Worm (Caenorhabditis elegans) whole organism, dauer: ENCODE data around the gene ciao-2B.

Source experiments
- unc-62 ChIP-seq: sonication (generic microtip); optimal IDR thresholded peaks from 2 replicates; lab custom pipeline; 2017; ENCODE audit warnings: missing biosample characterization, missing genetic modification reagents, missing genetic modification characterization

Gene ciao-2B

DNA sequence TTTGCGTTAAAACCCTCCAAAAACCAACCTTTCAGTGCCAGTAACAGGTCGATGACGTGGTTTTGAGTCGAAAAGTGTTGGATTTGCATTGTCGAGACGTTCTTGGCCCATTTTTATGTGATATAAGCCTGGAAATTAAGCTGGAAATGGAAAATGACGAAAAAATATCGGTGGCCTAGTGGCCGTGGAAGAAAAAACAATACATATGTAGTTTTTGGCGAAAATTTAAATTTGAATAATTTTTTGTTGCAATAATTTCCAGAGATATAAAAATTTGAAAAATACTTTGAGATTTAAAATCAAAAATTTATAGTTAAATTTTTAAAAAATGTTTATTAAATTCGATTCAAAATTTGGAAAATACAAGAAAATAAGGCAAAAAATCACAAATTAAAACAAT, at the start of gene ciao-2B:
Gene ciao-2B (minus strand): TSS at position 130 of the 400 bp plus-strand sequence.
- no peak for TF ChIP-seq unc-62 (GFP tag; lab: Kevin White, UChicago)

DNA sequence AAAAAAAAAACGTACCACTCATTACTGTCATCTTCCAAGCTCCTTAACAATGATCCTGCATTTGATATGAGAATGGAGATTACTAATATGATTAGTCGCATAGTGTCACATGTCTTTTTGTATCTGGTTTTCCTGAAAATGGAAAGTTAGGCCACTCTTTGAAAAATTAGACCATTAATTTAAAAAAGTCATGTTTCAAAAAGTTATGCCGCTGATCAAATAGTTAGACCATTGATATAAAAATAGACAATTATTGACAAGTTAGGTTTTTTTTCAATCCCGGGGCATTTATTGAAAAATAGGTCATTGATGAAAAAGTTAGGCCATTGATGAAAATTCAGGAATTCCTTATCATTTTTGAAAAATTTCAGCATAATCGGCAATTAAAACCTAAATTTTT, 44.7 kb upstream of the ciao-2B start, which contains the start of gene acc-4:
Gene acc-4 (minus strand): TSS at position 101 of the 400 bp plus-strand sequence.
- no peak for TF ChIP-seq unc-62 (GFP tag; lab: Kevin White, UChicago)

DNA sequence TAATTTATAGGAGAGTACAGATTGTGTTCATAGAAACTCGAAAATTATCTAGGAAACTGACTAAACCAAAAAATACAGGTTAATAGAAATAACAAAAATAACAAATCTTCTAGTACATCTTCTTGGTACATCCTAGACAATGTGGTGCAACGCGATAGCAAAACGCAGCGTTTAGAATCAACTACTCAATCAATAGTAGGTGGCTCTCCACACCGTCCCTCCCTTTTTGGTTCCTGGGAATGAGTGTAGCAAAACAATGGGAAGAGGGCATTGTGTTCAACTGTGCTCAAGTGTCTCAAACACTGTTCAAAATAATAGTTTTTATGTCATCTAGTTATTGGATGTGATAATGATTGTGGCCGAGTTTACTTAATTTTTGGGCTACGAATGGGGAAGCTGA, 37.3 kb upstream of the ciao-2B start, which contains the start of gene T27E9.6:
Gene T27E9.6 (minus strand): TSS at position 101 of the 400 bp plus-strand sequence.
- TF ChIP-seq unc-62 (GFP tag; lab: Kevin White, UChicago), result no peak

ce11 chrIII:13474482-13474881, 35.1 kb upstream of the ciao-2B start:
- no peak for TF ChIP-seq unc-62 (GFP tag; lab: Kevin White, UChicago)

- TF ChIP-seq unc-62 (GFP tag; lab: Kevin White, UChicago), result no peak
Measured at ce11 chrIII:13471504-13471903, 32.2 kb upstream of the ciao-2B start, which contains the start of gene pssy-2. Gene pssy-2, plus strand, starts transcription at chrIII:13471804.

DNA sequence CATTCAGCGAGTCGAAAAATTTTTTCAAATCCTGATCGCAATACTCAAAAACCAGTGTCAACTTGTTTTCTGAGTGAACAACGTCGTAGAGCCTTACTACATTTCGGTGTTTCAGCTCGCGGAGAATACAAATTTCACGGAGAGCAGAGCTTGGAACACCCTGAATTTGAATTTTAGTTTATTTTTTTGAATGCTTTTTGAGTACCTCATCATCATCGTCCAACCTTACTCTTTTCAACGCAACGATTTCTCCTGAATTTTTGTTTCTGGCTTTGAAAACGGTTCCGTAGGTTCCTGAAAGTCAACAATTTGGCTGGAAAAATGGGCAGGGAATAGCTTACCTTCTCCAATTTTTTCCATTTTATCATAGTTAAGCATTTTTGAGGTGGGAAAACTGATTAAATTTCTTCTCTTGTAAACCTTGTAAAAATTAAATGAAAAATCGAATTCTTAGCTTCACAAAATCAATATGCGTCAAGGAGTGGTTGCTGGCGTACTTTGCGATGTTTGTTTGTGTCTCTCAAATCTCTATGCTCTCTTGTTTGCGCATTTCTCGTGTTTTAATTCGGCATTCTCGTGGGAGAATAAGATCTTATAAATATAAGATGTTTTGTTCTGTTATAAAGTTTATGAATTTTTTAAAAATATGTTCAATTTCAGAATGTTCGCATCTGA, 26.7 kb upstream of the ciao-2B start, which contains the start of gene cdk-5:
Gene cdk-5 (minus strand): TSS at position 425 of the 675 bp plus-strand sequence.
- no peak for TF ChIP-seq unc-62 (GFP tag; lab: Kevin White, UChicago)

ce11 chrIII:13464493-13465362, 25.4 kb upstream of the ciao-2B start, which contains the start of gene kel-3:
Gene kel-3, plus strand, starts transcription at chrIII:13464820.
- no peak for TF ChIP-seq unc-62 (GFP tag; lab: Kevin White, UChicago)

DNA sequence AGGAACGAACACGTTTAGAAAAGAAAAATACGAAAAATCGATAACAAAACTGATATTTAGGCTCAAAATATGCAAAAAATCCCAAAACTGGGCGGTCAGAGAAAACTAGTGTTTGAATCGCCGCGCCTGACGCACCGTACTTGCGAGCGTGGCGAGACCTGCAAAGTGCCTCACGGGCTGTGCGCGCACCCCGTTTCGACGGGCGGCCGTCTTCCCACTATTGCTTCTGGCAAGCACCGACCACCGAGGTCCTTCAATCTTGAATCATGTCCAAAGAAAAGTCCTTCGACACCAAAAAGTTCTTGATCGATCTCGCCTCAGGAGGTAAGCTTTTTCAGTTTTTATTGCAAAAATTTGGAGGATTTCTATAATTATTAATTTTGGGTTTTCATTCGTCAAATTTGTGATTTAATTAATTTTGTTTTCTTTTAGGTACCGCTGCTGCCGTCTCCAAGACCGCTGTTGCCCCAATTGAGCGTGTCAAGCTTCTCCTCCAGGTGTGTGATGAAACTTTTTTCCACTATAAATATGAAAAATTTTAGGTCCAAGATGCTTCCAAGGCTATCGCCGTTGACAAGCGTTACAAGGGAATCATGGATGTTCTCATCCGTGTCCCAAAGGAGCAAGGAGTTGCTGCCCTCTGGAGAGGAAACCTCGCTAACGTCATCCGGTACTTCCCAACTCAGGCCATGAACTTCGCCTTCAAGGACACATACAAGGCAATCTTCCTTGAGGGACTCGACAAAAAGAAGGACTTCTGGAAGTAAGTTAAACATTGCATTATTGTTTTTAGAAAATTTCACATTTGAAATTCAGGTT, 23.8 kb upstream of the ciao-2B start, which contains the start of gene ant-1.1:
Gene ant-1.1 (plus strand): TSS at position 199 of the 819 bp plus-strand sequence.
- no peak for TF ChIP-seq unc-62 (GFP tag; lab: Kevin White, UChicago)

DNA sequence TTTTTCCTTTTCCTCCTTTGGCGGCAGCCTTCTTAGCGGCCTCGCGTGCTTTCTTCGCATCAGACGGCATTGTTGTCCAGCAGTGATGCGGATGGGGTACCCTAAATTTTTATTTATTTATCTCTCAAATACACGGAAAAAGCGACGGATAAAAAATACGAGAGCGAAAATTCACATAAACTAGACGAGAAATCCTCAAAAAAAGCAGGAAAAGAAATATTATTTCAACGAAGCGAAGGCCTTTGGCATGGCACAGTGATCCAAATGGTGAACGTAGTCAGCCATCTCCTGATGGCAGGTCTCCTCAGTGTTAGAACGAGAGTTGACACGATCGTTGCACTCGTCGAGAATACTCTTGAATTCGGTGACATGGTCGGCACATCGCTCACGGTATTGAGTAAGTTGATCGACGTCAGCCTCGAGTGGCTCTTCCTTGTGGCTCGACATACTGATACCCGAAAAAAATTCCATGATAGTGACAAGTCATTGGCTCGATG, 22.8 kb upstream of the ciao-2B start, which contains the start of the genes abcf-2 and T27E9.2:
Gene abcf-2 (minus strand): TSS at position 101 of the 497 bp plus-strand sequence.
Gene T27E9.2 (minus strand): TSS at position 447 of the 497 bp plus-strand sequence.
- no peak for TF ChIP-seq unc-62 (GFP tag; lab: Kevin White, UChicago)

- no peak for TF ChIP-seq unc-62 (GFP tag; lab: Kevin White, UChicago)
Measured at ce11 chrIII:13461535-13461934, 22.2 kb upstream of the ciao-2B start.

DNA sequence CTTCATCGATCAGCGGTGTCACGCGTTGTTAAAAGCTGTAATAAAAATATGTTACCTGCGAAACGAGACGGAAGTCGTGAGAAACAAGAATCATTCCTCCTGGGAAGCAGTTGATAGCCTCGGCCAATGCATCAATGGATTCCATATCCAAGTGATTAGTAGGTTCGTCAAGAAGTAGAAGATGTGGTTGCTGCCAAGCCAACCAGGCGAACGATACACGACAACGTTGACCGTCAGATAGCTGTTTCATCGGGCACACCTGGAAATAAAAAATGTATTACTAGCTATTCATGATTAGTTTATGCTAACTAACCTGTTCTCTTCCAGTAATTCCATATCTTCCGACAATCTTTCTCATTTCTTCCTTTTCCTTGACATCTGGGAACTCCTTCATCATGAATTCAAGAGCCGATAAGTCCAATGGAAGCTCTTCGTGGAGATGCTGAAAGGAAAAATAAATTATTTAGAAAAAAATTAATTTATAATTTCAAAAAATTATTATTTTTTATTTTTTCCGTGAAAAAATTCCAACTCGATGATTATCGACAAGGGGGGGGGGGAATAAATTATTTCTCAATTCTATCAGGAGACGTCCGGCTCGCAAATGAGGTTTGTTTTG, 19.7 kb upstream of the ciao-2B start, which contains the start of gene tag-164:
Gene tag-164 (plus strand): TSS at position 569 of the 619 bp plus-strand sequence.
- no peak for TF ChIP-seq unc-62 (GFP tag; lab: Kevin White, UChicago)

DNA sequence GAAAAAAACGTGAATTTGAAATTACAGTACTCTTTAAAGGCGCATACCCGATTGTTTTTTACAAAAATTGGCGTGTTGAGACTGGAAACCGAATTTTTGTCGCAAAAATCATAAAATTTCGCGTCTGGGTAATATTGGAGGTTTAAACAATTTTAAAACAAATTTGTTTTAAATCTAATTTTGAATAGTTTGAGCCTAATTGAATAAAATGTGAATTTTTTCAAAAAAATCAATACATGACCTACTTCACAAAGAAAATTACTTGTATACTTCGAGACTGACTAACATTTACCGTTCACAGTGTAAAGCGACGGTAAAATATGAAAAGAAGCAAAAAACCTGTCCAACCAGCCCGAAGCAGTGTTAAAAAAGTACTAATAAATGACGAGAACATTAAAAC, 18.0 kb upstream of the ciao-2B start:
- TF ChIP-seq unc-62 (GFP tag; lab: Kevin White, UChicago), result no peak

ce11 chrIII:13455816-13456215, 16.5 kb upstream of the ciao-2B start:
- TF ChIP-seq unc-62 (GFP tag; lab: Kevin White, UChicago), result no peak

DNA sequence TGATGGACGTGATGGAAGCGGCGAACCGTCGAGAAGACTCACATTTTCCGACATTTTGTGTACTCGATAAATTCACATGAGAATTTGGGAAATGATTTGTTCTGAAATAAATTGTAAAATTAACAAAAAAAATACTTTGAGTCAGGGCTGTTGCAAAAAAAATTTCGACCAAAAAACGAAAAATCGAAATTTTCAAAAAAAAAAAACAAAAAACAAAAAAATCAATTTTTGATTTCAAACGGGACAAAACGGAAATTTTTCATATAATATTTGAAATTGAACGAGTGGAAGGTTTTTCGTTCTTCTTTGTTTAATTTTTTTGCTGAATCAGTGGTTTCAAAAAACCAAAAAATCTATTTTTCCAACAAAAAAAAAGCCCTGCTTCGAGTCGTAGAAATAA, 15.9 kb upstream of the ciao-2B start, which contains the start of gene cua-1:
Gene cua-1 (minus strand): TSS at position 101 of the 400 bp plus-strand sequence.
- TF ChIP-seq unc-62 (GFP tag; lab: Kevin White, UChicago), result no peak
